Worm (Caenorhabditis elegans) whole organism, L4 larva: Measurements from ENCODE around the gene srj-25.

Source experiments
- F10B5.3 ChIP-seq: sonication (generic microtip); optimal IDR thresholded peaks from 2 replicates; lab custom pipeline; 2016; ENCODE audit warnings: mild to moderate bottlenecking, missing genetic modification characterization, missing compliant biosample characterization
- R02D3.7 ChIP-seq: fragments of 150-350 bp; sonication (generic microtip); optimal IDR thresholded peaks from 3 replicates; lab custom pipeline; 2014; ENCODE audit warnings: missing biosample characterization, missing genetic modification characterization
- T20F7.1 ChIP-seq: fragments of 200-800 bp; sonication (Bioruptor generic); optimal IDR thresholded peaks from 2 replicates; lab custom pipeline; 2018; ENCODE audit warnings: mild to moderate bottlenecking, missing genetic modification characterization, missing compliant biosample characterization
- T26A8.4 ChIP-seq: fragments of 200-800 bp; sonication (Bioruptor generic); IDR thresholded peaks from 2 replicates; pipeline ENCODE4 v1.3.6; 2022; ENCODE audit warnings: missing genetic modification characterization, missing compliant biosample characterization
- Y75B8A.6 ChIP-seq: fragments of 200-800 bp; sonication (Bioruptor generic); IDR thresholded peaks from 2 replicates; pipeline ENCODE4 v1.3.6; 2022; ENCODE audit warnings: missing genetic modification reagents, missing genetic modification characterization, missing compliant biosample characterization
- arid-1 ChIP-seq: fragments of 200-800 bp; sonication (Bioruptor generic); conservative IDR thresholded peaks from 2 replicates; pipeline ENCODE4 v1.3.6; 2022; ENCODE audit warnings: missing genetic modification reagents, missing genetic modification characterization, missing compliant biosample characterization
- attf-4 ChIP-seq: sonication (generic microtip); optimal IDR thresholded peaks from 3 replicates; lab custom pipeline; 2017; ENCODE audit warnings: missing biosample characterization, missing genetic modification characterization
- ceh-62 ChIP-seq: sonication (generic microtip); optimal IDR thresholded peaks from 2 replicates; lab custom pipeline; 2017; ENCODE audit warnings: missing biosample characterization, missing genetic modification characterization
- ces-1 ChIP-seq: fragments of 150-350 bp; sonication (generic microtip); optimal IDR thresholded peaks from 4 replicates; lab custom pipeline; 2014; ENCODE audit warnings: missing biosample characterization, missing genetic modification reagents, missing genetic modification characterization
- cey-2 ChIP-seq: sonication (generic microtip); optimal IDR thresholded peaks from 3 replicates; lab custom pipeline; 2017; ENCODE audit warnings: missing genetic modification characterization, mild to moderate bottlenecking, missing compliant biosample characterization, antibody characterized with exemption, borderline replicate concordance; ENCODE audit not compliant: insufficient read depth
- daf-8 ChIP-seq: fragments of 200-800 bp; sonication (Bioruptor generic); IDR thresholded peaks from 2 replicates; pipeline ENCODE4 v1.3.6; 2022; ENCODE audit warnings: missing genetic modification characterization, missing compliant biosample characterization
- dmd-6 ChIP-seq: fragments of 200-800 bp; sonication (Bioruptor generic); IDR thresholded peaks from 2 replicates; pipeline ENCODE4 v1.3.6; 2022; ENCODE audit warnings: missing genetic modification reagents, missing genetic modification characterization, missing compliant biosample characterization
- duxl-1 ChIP-seq: sonication (generic microtip); optimal IDR thresholded peaks from 2 replicates; lab custom pipeline; 2016; ENCODE audit warnings: mild to moderate bottlenecking, missing genetic modification characterization, moderate library complexity, missing compliant biosample characterization; ENCODE audit not compliant: poor library complexity
- fkh-10 ChIP-seq: fragments of 150-350 bp; optimal IDR thresholded peaks from 2 replicates; lab custom pipeline; 2014; ENCODE audit warnings: missing biosample characterization, missing genetic modification reagents, missing genetic modification characterization
- fos-1 ChIP-seq: fragments of 150-350 bp; optimal IDR thresholded peaks from 2 replicates; lab custom pipeline; 2014; ENCODE audit warnings: missing biosample characterization, missing genetic modification characterization
- gei-8 ChIP-seq: fragments of 200-800 bp; sonication (Bioruptor generic); optimal IDR thresholded peaks from 2 replicates; lab custom pipeline; 2018; ENCODE audit warnings: mild to moderate bottlenecking, missing genetic modification characterization, missing compliant biosample characterization
- hlh-30 ChIP-seq: sonication (generic microtip); optimal IDR thresholded peaks from 2 replicates; lab custom pipeline; 2017; ENCODE audit warnings: antibody characterized with exemption, mild to moderate bottlenecking, missing genetic modification characterization, missing compliant biosample characterization; ENCODE audit not compliant: insufficient read depth
- lim-7 ChIP-seq: fragments of 200-800 bp; sonication (Bioruptor generic); IDR thresholded peaks from 2 replicates; pipeline ENCODE4 v1.3.6; 2022; ENCODE audit warnings: missing genetic modification characterization, missing compliant biosample characterization
- lin-38 ChIP-seq: fragments of 200-800 bp; sonication (Bioruptor generic); IDR thresholded peaks from 2 replicates; pipeline ENCODE4 v1.3.6; 2022; ENCODE audit warnings: missing genetic modification reagents, missing genetic modification characterization, missing compliant biosample characterization
- lsy-2 ChIP-seq, 2 experiments: fragments of 150-350 bp in 1 of 2; sonication (generic microtip) in 1 of 2; optimal IDR thresholded peaks; 2 replicates each; lab custom pipeline; 2014 to 2017; ENCODE audit warnings: missing biosample characterization in 2 of 2, missing genetic modification characterization in 2 of 2
- madf-9 ChIP-seq: fragments of 200-800 bp; sonication (Bioruptor generic); conservative IDR thresholded peaks from 2 replicates; pipeline ENCODE4 v1.3.6; 2022; ENCODE audit warnings: missing genetic modification reagents, missing genetic modification characterization, missing compliant biosample characterization
- mep-1 ChIP-seq: fragments of 150-350 bp; sonication (generic microtip); optimal IDR thresholded peaks from 3 replicates; lab custom pipeline; 2014; ENCODE audit warnings: missing biosample characterization, missing genetic modification characterization
- mes-2 ChIP-seq: sonication (generic microtip); optimal IDR thresholded peaks from 2 replicates; lab custom pipeline; 2016; ENCODE audit warnings: missing genotype, mild to moderate bottlenecking, missing genetic modification characterization, missing compliant biosample characterization; ENCODE audit not compliant: poor library complexity, severe bottlenecking
- nhr-10 ChIP-seq: fragments of 150-350 bp; optimal IDR thresholded peaks from 2 replicates; lab custom pipeline; 2014; ENCODE audit warnings: missing biosample characterization, missing genetic modification characterization
- nhr-102 ChIP-seq: sonication (generic microtip); optimal IDR thresholded peaks from 2 replicates; lab custom pipeline; 2016; ENCODE audit warnings: mild to moderate bottlenecking, missing genetic modification characterization, moderate library complexity, missing compliant biosample characterization
- nhr-11 ChIP-seq: fragments of 150-350 bp; optimal IDR thresholded peaks from 2 replicates; lab custom pipeline; 2014; ENCODE audit warnings: missing biosample characterization, missing genetic modification characterization
- nhr-111 ChIP-seq: fragments of 200-800 bp; sonication (Bioruptor generic); optimal IDR thresholded peaks from 2 replicates; lab custom pipeline; 2018; ENCODE audit warnings: mild to moderate bottlenecking, missing genetic modification characterization, missing compliant biosample characterization
- nhr-41 ChIP-seq: fragments of 200-800 bp; sonication (Bioruptor generic); IDR thresholded peaks from 2 replicates; pipeline ENCODE4 v1.3.6; 2022; ENCODE audit warnings: missing genetic modification reagents, missing genetic modification characterization, missing compliant biosample characterization
- nhr-6 ChIP-seq: fragments of 150-350 bp; optimal IDR thresholded peaks from 2 replicates; lab custom pipeline; 2014; ENCODE audit warnings: missing biosample characterization, missing genetic modification characterization
- nhr-76 ChIP-seq: fragments of 150-350 bp; optimal IDR thresholded peaks from 2 replicates; lab custom pipeline; 2014; ENCODE audit warnings: missing biosample characterization, missing genetic modification characterization
- nhr-77 ChIP-seq: fragments of 150-350 bp; optimal IDR thresholded peaks from 2 replicates; lab custom pipeline; 2014; ENCODE audit warnings: missing biosample characterization, missing genetic modification characterization
- rbr-2 ChIP-seq: sonication (generic microtip); optimal IDR thresholded peaks from 2 replicates; lab custom pipeline; 2016; ENCODE audit warnings: missing genotype, missing genetic modification characterization, missing compliant biosample characterization
- saeg-2 ChIP-seq: fragments of 200-800 bp; sonication (Bioruptor generic); IDR thresholded peaks from 2 replicates; pipeline ENCODE4 v1.3.6; 2022; ENCODE audit warnings: missing genetic modification reagents, missing genetic modification characterization, missing compliant biosample characterization
- set-16 ChIP-seq: fragments of 200-800 bp; sonication (Bioruptor generic); IDR thresholded peaks from 2 replicates; pipeline ENCODE4 v1.3.6; 2022; ENCODE audit warnings: missing genetic modification reagents, missing genetic modification characterization, missing compliant biosample characterization
- snpc-1.2 ChIP-seq: fragments of 200-800 bp; sonication (Bioruptor generic); IDR thresholded peaks from 2 replicates; pipeline ENCODE4 v1.3.6; 2022; ENCODE audit warnings: missing genetic modification reagents, missing genetic modification characterization, missing compliant biosample characterization
- snpc-4 ChIP-seq: fragments of 150-350 bp; optimal IDR thresholded peaks from 2 replicates; lab custom pipeline; 2014; ENCODE audit warnings: missing biosample characterization, missing genetic modification characterization
- spr-1 ChIP-seq: sonication (generic microtip); optimal IDR thresholded peaks from 2 replicates; lab custom pipeline; 2016; ENCODE audit warnings: mild to moderate bottlenecking, missing genetic modification characterization, missing compliant biosample characterization
- tag-97 ChIP-seq: fragments of 200-800 bp; sonication (Bioruptor generic); IDR thresholded peaks from 2 replicates; pipeline ENCODE4 v1.3.6; 2022; ENCODE audit warnings: missing genetic modification characterization, missing compliant biosample characterization
- unc-130 ChIP-seq: sonication (generic microtip); optimal IDR thresholded peaks from 2 replicates; lab custom pipeline; 2016; ENCODE audit warnings: missing genetic modification reagents, missing genetic modification characterization, missing compliant biosample characterization
- unc-39 ChIP-seq: sonication (generic microtip); optimal IDR thresholded peaks from 2 replicates; lab custom pipeline; 2017; ENCODE audit warnings: missing biosample characterization, missing genetic modification characterization
- unc-62 ChIP-seq, 3 experiments: fragments of 150-350 bp in 1 of 3; sonication (generic microtip); optimal IDR thresholded peaks in 2 of 3; peaks in 1 of 3; 1 replicate in 1 of 3; 2 replicates in 2 of 3; lab custom pipeline; 2014 to 2017; ENCODE audit warnings: missing biosample characterization in 3 of 3, missing genetic modification characterization in 3 of 3, missing genetic modification reagents in 3 of 3, missing genotype in 1 of 3
- vab-7 ChIP-seq: fragments of 200-800 bp; sonication (Bioruptor generic); IDR thresholded peaks from 2 replicates; pipeline ENCODE4 v1.3.6; 2022; ENCODE audit warnings: missing genetic modification reagents, missing genetic modification characterization, missing compliant biosample characterization
- zag-1 ChIP-seq: fragments of 150-350 bp; optimal IDR thresholded peaks from 2 replicates; lab custom pipeline; 2014; ENCODE audit warnings: missing biosample characterization, missing genetic modification characterization
- zfp-2 ChIP-seq: sonication (generic microtip); optimal IDR thresholded peaks from 2 replicates; lab custom pipeline; 2016; ENCODE audit warnings: mild to moderate bottlenecking, missing genetic modification characterization, missing compliant biosample characterization
- ztf-7 ChIP-seq: fragments of 150-350 bp; optimal IDR thresholded peaks from 2 replicates; lab custom pipeline; 2014; ENCODE audit warnings: missing biosample characterization, missing genetic modification characterization

srj-25 gene

ce11 chrV:728822-729493 is 7.1 kb downstream of the srj-25 start (continued):
- no peak for TF ChIP-seq zag-1
- TF ChIP-seq R02D3.7 (tag; lab: Kevin White, UChicago), result no peak
- no peak for TF ChIP-seq ceh-62 (tag; lab: Kevin White, UChicago)
- TF ChIP-seq nhr-76 (tag; lab: Kevin White, UChicago), result no peak
- peak; percentile 89 for TF ChIP-seq nhr-10 (tag; lab: Kevin White, UChicago)
- no peak for TF ChIP-seq nhr-6 (tag; lab: Kevin White, UChicago)
- TF ChIP-seq cey-2, result no peak
- no peak for TF ChIP-seq unc-62 (GFP tag; optimal IDR thresholded peaks at IDR 0.05 in 1 of 2; lab: Kevin White, UChicago)
- no peak for TF ChIP-seq unc-62 (tag; optimal IDR thresholded peaks at IDR 0.05; lab: Kevin White, UChicago)
- peak; percentile 13; the same call in 1 of the 2 replicates for TF ChIP-seq dmd-6 (GFP tag; lab: Robert Waterston, UW)
- no peak for TF ChIP-seq tag-97 (GFP tag; lab: Robert Waterston, UW)
- no peak for TF ChIP-seq snpc-4 (tag; lab: Kevin White, UChicago)
- TF ChIP-seq T20F7.1 (GFP tag; lab: Kevin White, UChicago), result peak; percentile 23
- TF ChIP-seq mes-2 (tag; lab: Kevin White, UChicago), result no peak
- TF ChIP-seq lim-7 (GFP tag; lab: Robert Waterston, UW), result no peak
- TF ChIP-seq gei-8 (GFP tag; lab: Kevin White, UChicago), result no peak
- TF ChIP-seq ces-1 (GFP tag; lab: Kevin White, UChicago), result no peak
- TF ChIP-seq lsy-2 (tag; optimal IDR thresholded peaks at IDR 0.05; lab: Kevin White, UChicago), result peak in 1 of 2 experiments; percentile 69
- no peak for TF ChIP-seq set-16 (GFP tag; lab: Robert Waterston, UW)

- no peak for TF ChIP-seq zfp-2 (tag; lab: Kevin White, UChicago)
- no peak for TF ChIP-seq daf-8 (GFP tag; lab: Robert Waterston, UW)
- peak; percentile 29 for TF ChIP-seq nhr-77 (tag; lab: Kevin White, UChicago)
- TF ChIP-seq rbr-2 (tag; lab: Kevin White, UChicago), result no peak
- no peak for TF ChIP-seq zag-1
- no peak for TF ChIP-seq unc-130 (GFP tag; lab: Kevin White, UChicago)
- TF ChIP-seq T26A8.4 (GFP tag; lab: Robert Waterston, UW), result peak; percentile 91
- peak; percentile 24 for TF ChIP-seq T20F7.1 (GFP tag; lab: Kevin White, UChicago)
- TF ChIP-seq ceh-62 (tag; lab: Kevin White, UChicago), result no peak
- TF ChIP-seq lsy-2 (tag; optimal IDR thresholded peaks at IDR 0.05; lab: Kevin White, UChicago), result peak in 1 of 2 experiments; percentile 47
- TF ChIP-seq nhr-102 (tag; lab: Kevin White, UChicago), result peak; percentile 52
- TF ChIP-seq F10B5.3 (tag; lab: Kevin White, UChicago), result no peak
- no peak; the same call in 1 of the 2 replicates for TF ChIP-seq lin-38 (GFP tag; lab: Robert Waterston, UW)
- TF ChIP-seq fkh-10 (GFP tag; lab: Kevin White, UChicago), result no peak
- TF ChIP-seq vab-7 (GFP tag; lab: Robert Waterston, UW), result no peak
- TF ChIP-seq ztf-7 (tag; lab: Kevin White, UChicago), result no peak
- peak; percentile 65 for TF ChIP-seq duxl-1
- no peak for TF ChIP-seq R02D3.7 (tag; lab: Kevin White, UChicago)
- peak; percentile 36 for TF ChIP-seq nhr-11 (tag; lab: Kevin White, UChicago)
- TF ChIP-seq attf-4, result no peak
- no peak; the same call in none of the 2 replicates for TF ChIP-seq arid-1 (GFP tag; lab: Robert Waterston, UW)
- TF ChIP-seq cey-2, result no peak
- no peak; the same call in 1 of the 2 replicates for TF ChIP-seq Y75B8A.6 (GFP tag; lab: Robert Waterston, UW)
- TF ChIP-seq saeg-2, result peak; percentile 57; the same call in 1 of the 2 replicates
- TF ChIP-seq mep-1 (tag; lab: Kevin White, UChicago), result peak; percentile 73
- peak; percentile 82 for TF ChIP-seq nhr-111 (GFP tag; lab: Kevin White, UChicago)
- TF ChIP-seq unc-39 (tag; lab: Kevin White, UChicago), result no peak
- TF ChIP-seq nhr-6 (tag; lab: Kevin White, UChicago), result peak; percentile 60
- no peak for TF ChIP-seq fos-1 (tag; lab: Kevin White, UChicago)
- TF ChIP-seq spr-1 (tag; lab: Kevin White, UChicago), result no peak
- peak; percentile 58; the same call in 1 of the 2 replicates for TF ChIP-seq snpc-1.2 (GFP tag; lab: Robert Waterston, UW)
- no peak for TF ChIP-seq madf-9 (GFP tag; lab: Robert Waterston, UW)
- no peak for TF ChIP-seq lim-7 (GFP tag; lab: Robert Waterston, UW)
- TF ChIP-seq nhr-41 (GFP tag; lab: Robert Waterston, UW), result no peak
- TF ChIP-seq hlh-30, result peak; percentile 62
Measured at ce11 chrV:727484-728351, 8.4 kb downstream of the srj-25 start, which contains the start of the genes icl-1 and srh-2. Gene icl-1 (minus strand): TSS chrV:728004. Gene srh-2 (plus strand): TSS chrV:728301.
